Worm (Caenorhabditis elegans) whole organism, late embryonic: ENCODE measurements around the gene F11C7.7.

Experiments
- F13H6.1 ChIP-seq: sonication (generic microtip); optimal IDR thresholded peaks from 2 replicates; lab custom pipeline; 2016; ENCODE audit warnings: missing genetic modification characterization, missing compliant biosample characterization
- K09A11.1 ChIP-seq: sonication (generic microtip); optimal IDR thresholded peaks from 2 replicates; lab custom pipeline; 2017; ENCODE audit warnings: antibody characterized with exemption, mild to moderate bottlenecking, missing genetic modification characterization, missing compliant biosample characterization; ENCODE audit not compliant: insufficient read depth
- ama-1 ChIP-seq: fragments of 150-350 bp; optimal IDR thresholded peaks from 2 replicates; lab custom pipeline; 2014
- ceh-19 ChIP-seq: fragments of 200-800 bp; sonication (Bioruptor generic); optimal IDR thresholded peaks from 2 replicates; lab custom pipeline; 2018; ENCODE audit warnings: mild to moderate bottlenecking, missing genetic modification characterization, missing compliant biosample characterization
- ceh-24 ChIP-seq: sonication (generic microtip); optimal IDR thresholded peaks from 2 replicates; lab custom pipeline; 2016; ENCODE audit warnings: mild to moderate bottlenecking, missing genetic modification characterization, missing compliant biosample characterization
- ceh-30 ChIP-seq: fragments of 150-350 bp; optimal IDR thresholded peaks from 2 replicates; lab custom pipeline; 2014; ENCODE audit warnings: missing biosample characterization, missing genetic modification characterization
- ceh-9 ChIP-seq: sonication (generic microtip); optimal IDR thresholded peaks from 2 replicates; lab custom pipeline; 2016; ENCODE audit warnings: mild to moderate bottlenecking, missing genetic modification characterization, inconsistent platforms, missing compliant biosample characterization
- elt-2 ChIP-seq: sonication (generic microtip); optimal IDR thresholded peaks from 2 replicates; lab custom pipeline; 2016; ENCODE audit warnings: missing genetic modification reagents, missing genetic modification characterization, missing compliant biosample characterization
- fkh-10 ChIP-seq: fragments of 150-350 bp; optimal IDR thresholded peaks from 2 replicates; lab custom pipeline; 2014; ENCODE audit warnings: missing biosample characterization, missing genetic modification reagents, missing genetic modification characterization
- nfya-1 ChIP-seq: sonication (generic microtip); optimal IDR thresholded peaks from 2 replicates; lab custom pipeline; 2017; ENCODE audit warnings: missing genetic modification characterization, mild to moderate bottlenecking, missing compliant biosample characterization, antibody characterized with exemption, moderate library complexity
- pax-1 ChIP-seq: fragments of 150-350 bp; optimal IDR thresholded peaks from 2 replicates; lab custom pipeline; 2014; ENCODE audit warnings: missing biosample characterization, missing genetic modification characterization
- ref-2 ChIP-seq: sonication (generic microtip); optimal IDR thresholded peaks from 2 replicates; lab custom pipeline; 2016; ENCODE audit warnings: missing genetic modification characterization, missing compliant biosample characterization
- sox-2 ChIP-seq: fragments of 200-800 bp; sonication (Bioruptor generic); IDR thresholded peaks from 2 replicates; pipeline ENCODE4 v1.3.6; 2022; ENCODE audit warnings: missing genetic modification reagents, missing genetic modification characterization, missing compliant biosample characterization
- unc-55 ChIP-seq: sonication (generic microtip); optimal IDR thresholded peaks from 2 replicates; lab custom pipeline; 2017; ENCODE audit warnings: missing biosample characterization, missing genetic modification reagents, missing genetic modification characterization

DNA sequence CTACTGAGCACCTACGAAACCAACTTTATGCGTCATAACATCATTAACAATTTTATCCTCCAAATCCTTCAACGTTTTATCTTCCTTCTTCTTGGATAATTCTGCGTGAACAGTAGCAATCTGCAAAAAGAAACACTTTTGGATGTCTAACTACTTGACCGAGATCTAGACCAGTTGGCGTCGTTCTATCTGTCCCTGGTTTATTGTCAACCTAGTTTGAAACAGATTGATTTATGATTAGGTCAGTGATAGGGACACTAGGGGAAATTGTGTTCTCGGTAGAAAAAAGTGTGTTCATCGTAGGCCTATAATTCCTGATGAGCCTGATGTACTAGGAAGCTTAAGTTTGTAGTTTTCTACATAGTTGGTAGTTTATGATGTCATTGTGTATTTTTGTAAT lies 24.4 kb upstream of the F11C7.7 start:
- TF ChIP-seq K09A11.1 (tag; lab: Kevin White, UChicago) = no peak
- TF ChIP-seq pax-1 (tag; lab: Kevin White, UChicago) = no peak
- TF ChIP-seq ceh-9 = no peak
- TF ChIP-seq F13H6.1 (tag; lab: Kevin White, UChicago) = no peak
- no peak for TF ChIP-seq unc-55 (GFP tag; lab: Kevin White, UChicago)
- TF ChIP-seq ceh-30 = no peak
- TF ChIP-seq nfya-1 (tag; lab: Kevin White, UChicago) = no peak
- TF ChIP-seq elt-2 = no peak
- TF ChIP-seq ama-1 = no peak
- no peak for TF ChIP-seq ceh-24
- no peak for TF ChIP-seq fkh-10 (GFP tag; lab: Kevin White, UChicago)
- TF ChIP-seq ceh-19 = no peak
- no peak for TF ChIP-seq ref-2 (tag; lab: Kevin White, UChicago)
- no peak for TF ChIP-seq sox-2 (GFP tag; lab: Robert Waterston, UW)
